Worm (Caenorhabditis elegans) whole organism, L1 larva: ENCODE results near the gene Y73F8A.13.

Experiments used
- ces-1 ChIP-seq: fragments of 150-350 bp; optimal IDR thresholded peaks from 2 replicates; lab custom pipeline; 2014; ENCODE audit warnings: missing biosample characterization, missing genetic modification reagents, missing genetic modification characterization
- nhr-28 ChIP-seq: fragments of 150-350 bp; optimal IDR thresholded peaks from 2 replicates; lab custom pipeline; 2014; ENCODE audit warnings: missing biosample characterization, missing genetic modification characterization
- nhr-76 ChIP-seq: sonication (generic microtip); optimal IDR thresholded peaks from 2 replicates; lab custom pipeline; 2017; ENCODE audit warnings: missing biosample characterization, missing genetic modification characterization
- rnt-1 ChIP-seq: sonication (generic microtip); optimal IDR thresholded peaks from 2 replicates; lab custom pipeline; 2016; ENCODE audit warnings: mild to moderate bottlenecking, missing genetic modification characterization, moderate library complexity, missing compliant biosample characterization

DNA sequence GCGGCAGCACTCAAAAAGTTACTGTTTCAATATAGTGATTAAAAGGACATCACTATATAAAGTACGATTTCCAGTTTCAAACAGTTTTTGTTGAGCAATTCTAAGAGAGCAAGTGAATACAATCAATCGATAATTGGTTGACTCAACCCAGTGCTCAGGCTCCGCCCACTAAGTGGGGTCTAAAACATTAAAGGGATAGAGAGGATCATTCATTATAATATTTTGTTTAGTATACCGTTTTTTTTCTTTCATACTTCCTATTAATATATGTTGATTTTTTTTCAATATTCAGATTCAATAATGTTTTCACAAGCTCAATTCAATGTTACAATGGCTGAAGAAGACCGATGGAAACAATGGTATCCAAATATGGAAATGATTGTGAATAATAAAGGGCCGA, 11.5 kb downstream of the Y73F8A.13 start, which contains the start of gene tbx-39:
- TF ChIP-seq nhr-76 (tag; lab: Kevin White, UChicago) (no peak), rnt-1 (tag; lab: Kevin White, UChicago) (no peak), nhr-28 (tag; lab: Kevin White, UChicago) (no peak), ces-1 (GFP tag; lab: Kevin White, UChicago) (no peak)
